Fruit fly (Drosophila melanogaster) whole organism: ENCODE results near the gene CG11857.

Source experiments
- CG8478 ChIP-seq: fragments of >200 bp; optimal IDR thresholded peaks from 2 replicates; lab custom pipeline; 2018; ENCODE audit warnings: inconsistent platforms
- Dll ChIP-seq: fragments of >200 bp; optimal IDR thresholded peaks from 2 replicates; lab custom pipeline; 2017
- pan ChIP-seq: fragments of >200 bp; optimal IDR thresholded peaks from 2 replicates; lab custom pipeline; 2017
- psq ChIP-seq: fragments of >200 bp; optimal IDR thresholded peaks from 2 replicates; lab custom pipeline; 2017

DNA sequence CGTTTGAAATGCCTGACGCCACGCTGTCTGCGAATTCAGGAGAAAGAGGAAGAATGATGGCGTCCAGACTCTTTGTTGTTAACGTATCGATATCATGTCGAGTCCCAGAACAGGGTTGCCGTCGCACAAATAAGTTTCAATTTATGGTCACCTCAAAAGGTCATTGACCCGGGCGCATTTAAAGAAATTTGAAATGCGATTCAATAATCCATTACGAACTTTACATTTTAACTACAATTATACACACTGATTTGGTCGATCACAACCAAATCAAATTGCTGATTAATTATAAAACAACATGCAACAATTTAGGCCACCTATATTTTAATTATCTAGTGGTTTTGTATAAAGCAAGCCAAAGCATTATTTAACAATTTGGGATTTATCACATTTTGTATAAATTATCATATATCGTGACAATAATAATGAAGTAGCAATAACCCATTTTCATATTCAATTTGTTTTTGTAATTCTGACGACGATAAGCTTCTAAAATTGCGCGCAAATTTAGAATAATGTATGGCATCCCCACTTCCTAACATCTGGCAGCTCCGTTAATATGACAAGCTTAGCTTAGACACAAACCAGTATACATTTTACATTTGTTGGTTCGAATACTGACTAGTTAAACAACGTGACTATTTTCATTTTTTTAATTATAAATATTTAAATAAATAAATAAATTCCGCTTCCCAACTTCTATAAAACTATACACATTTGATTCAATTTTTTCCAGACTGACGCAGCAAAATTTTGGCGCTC is 13.5 kb upstream of the CG11857 start, which contains the start of gene bam:
- TF ChIP-seq CG8478 (lab: Kevin White, UChicago) (no peak), Dll (lab: Kevin White, UChicago) (no peak), psq (no peak), pan (lab: Kevin White, UChicago) (no peak)
